Worm (Caenorhabditis elegans) whole organism, L3 larva: ENCODE data around the gene Y69H2.15.

ENCODE experiments used
- R02D3.7 ChIP-seq: fragments of 150-350 bp; optimal IDR thresholded peaks from 2 replicates; lab custom pipeline; 2014; ENCODE audit warnings: missing biosample characterization, missing genetic modification characterization
- nhr-237 ChIP-seq: fragments of 150-350 bp; optimal IDR thresholded peaks from 2 replicates; lab custom pipeline; 2014; ENCODE audit warnings: missing biosample characterization, missing genetic modification characterization

DNA sequence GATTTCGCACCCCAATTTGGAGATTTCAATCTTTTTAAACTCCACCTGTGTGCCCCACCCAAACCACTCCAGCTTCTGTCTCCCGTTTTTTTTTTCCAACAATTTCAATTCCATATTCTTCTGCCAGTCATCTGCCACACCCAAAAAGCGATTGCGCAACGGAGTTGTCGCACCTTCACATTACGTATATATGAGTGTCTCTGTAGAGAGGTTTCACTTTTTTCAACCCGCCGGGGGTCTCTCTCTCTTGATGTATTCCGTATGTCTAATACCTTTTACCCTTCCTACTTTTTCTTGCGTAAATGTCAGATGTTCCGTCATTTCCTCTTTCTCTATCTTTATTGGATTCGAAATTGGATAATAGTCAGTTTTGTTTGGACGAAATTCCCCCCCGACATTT lies 39.7 kb downstream of the Y69H2.15 start:
- TF ChIP-seq R02D3.7 (tag; lab: Kevin White, UChicago) = no peak
- TF ChIP-seq nhr-237 (tag; lab: Kevin White, UChicago) = no peak
